Fruit fly (Drosophila melanogaster): ENCODE results near the gene Zyx.
A peak's percentile ranks its signal among the peaks of the same experiment; 100 is the strongest.

Zyx gene

DNA sequence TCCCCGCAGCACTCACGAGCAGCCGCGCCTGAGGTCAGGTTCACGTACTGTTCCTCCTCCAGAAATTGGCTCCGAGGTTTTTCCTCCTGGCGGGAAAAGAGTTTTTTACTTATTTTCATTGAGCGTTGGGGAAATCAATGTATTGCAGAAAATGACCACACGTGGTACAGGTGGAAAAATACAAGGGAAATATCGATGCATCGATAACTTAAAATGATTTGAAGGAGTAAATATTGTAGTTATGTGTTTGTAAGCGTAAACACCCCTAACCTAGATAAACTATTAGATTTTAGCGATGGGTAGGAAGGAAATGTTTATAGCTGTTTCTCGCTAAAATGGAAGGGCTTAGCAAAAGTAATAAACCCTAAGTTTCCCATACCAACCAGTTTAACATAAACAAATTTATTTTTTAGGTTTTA is 34.1 kb downstream of the Zyx start:
- TF ChIP-seq foxo (GFP tag; optimal IDR thresholded peaks at IDR 0.05) (peak in 1 of 2 experiments; percentile 17), h (GFP tag; optimal IDR thresholded peaks at IDR 0.05) (peak; percentile 4), GATAd (GFP tag; optimal IDR thresholded peaks at IDR 0.05) (no peak), rgr (GFP tag; optimal IDR thresholded peaks at IDR 0.05) (peak; percentile 21), N (GFP tag; optimal IDR thresholded peaks at IDR 0.05) (peak; percentile 70), ey (GFP tag; optimal IDR thresholded peaks at IDR 0.05) (no peak), psq (GFP tag; optimal IDR thresholded peaks at IDR 0.05) (no peak), HLH106 (tag; optimal IDR thresholded peaks at IDR 0.05) (peak; percentile 15), Rel (GFP tag; optimal IDR thresholded peaks at IDR 0.05) (no peak), Rel (tag; optimal IDR thresholded peaks at IDR 0.05) (no peak), Hnf4 (GFP tag; optimal IDR thresholded peaks at IDR 0.05) (peak; percentile 54), woc (GFP tag; optimal IDR thresholded peaks at IDR 0.05) (peak; percentile 31), Hr83 (GFP tag; optimal IDR thresholded peaks at IDR 0.05; ENCODE audit: poor library complexity, severe bottlenecking) (peak; percentile 23), dmrt93B (GFP tag; optimal IDR thresholded peaks at IDR 0.05) (no peak), Dif (GFP tag; optimal IDR thresholded peaks at IDR 0.05; ENCODE audit: partially characterized antibody) (no peak), tai (GFP tag; optimal IDR thresholded peaks at IDR 0.05) (peak; percentile 38), brk (GFP tag; optimal IDR thresholded peaks at IDR 0.05) (no peak), br (GFP tag; optimal IDR thresholded peaks at IDR 0.05) (peak; percentile 57), Jra (GFP tag; optimal IDR thresholded peaks at IDR 0.05) (peak; percentile 33)

DNA sequence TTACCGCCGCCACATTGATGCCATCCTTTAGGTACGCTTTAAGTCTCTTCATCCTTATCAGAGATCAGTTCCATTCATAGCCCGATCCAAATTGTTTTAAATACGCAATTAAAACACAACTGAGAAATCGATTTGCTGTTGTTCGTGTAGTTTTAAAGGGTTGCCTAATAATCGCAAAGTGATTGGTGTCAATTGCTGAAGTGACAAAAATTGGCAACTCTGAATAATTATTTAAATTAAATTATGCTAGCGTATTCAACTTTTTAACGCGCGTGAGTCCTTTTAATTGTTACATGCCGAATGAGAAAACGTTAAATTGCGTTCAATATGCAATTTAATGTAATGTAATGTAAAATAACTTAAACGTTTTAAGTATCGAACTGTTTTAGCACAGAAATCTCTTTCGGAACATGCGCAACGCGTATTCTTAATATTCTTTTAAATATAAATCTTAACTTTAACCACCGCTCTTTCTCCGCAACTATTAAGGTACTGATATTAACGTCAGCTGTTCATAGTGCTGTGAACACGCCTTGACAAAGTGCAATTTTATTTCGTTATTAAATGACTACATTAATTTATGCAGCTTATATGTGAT is 35.5 kb downstream of the Zyx start, which contains the start of gene Mpv17:
Gene Mpv17 (minus strand): TSS at position 164 of the 598 bp plus-strand sequence.
- peak; percentile 45 for TF ChIP-seq rgr (GFP tag; optimal IDR thresholded peaks at IDR 0.05)
- no peak for TF ChIP-seq dsf (GFP tag; optimal IDR thresholded peaks at IDR 0.05; ENCODE audit: borderline replicate concordance)
- no peak for TF ChIP-seq dmrt93B (GFP tag; optimal IDR thresholded peaks at IDR 0.05)
- no peak for TF ChIP-seq Sp1 (GFP tag; optimal IDR thresholded peaks at IDR 0.05)
- peak; percentile 6 for TF ChIP-seq woc (GFP tag; optimal IDR thresholded peaks at IDR 0.05)
- peak in 1 of 2 experiments; percentile 36 for TF ChIP-seq foxo (GFP tag; optimal IDR thresholded peaks at IDR 0.05)
- TF ChIP-seq fru (GFP tag; optimal IDR thresholded peaks at IDR 0.05), result peak; percentile 1
- TF ChIP-seq tai (GFP tag; optimal IDR thresholded peaks at IDR 0.05), result no peak
- TF ChIP-seq h (GFP tag; optimal IDR thresholded peaks at IDR 0.05), result peak; percentile 34
- no peak for TF ChIP-seq jim (GFP tag; optimal IDR thresholded peaks at IDR 0.05)
- TF ChIP-seq Rel (GFP tag; optimal IDR thresholded peaks at IDR 0.05), result no peak
- no peak for TF ChIP-seq Rel (tag; optimal IDR thresholded peaks at IDR 0.05)
- TF ChIP-seq pan (optimal IDR thresholded peaks at IDR 0.05), result no peak
- TF ChIP-seq br (GFP tag; optimal IDR thresholded peaks at IDR 0.05), result no peak
- TF ChIP-seq CG32264 (GFP tag; optimal IDR thresholded peaks at IDR 0.05), result no peak
- no peak for TF ChIP-seq Abd-B (GFP tag; optimal IDR thresholded peaks at IDR 0.05)
- no peak for TF ChIP-seq N (GFP tag; optimal IDR thresholded peaks at IDR 0.05)
- peak; percentile 23 for TF ChIP-seq ey (GFP tag; optimal IDR thresholded peaks at IDR 0.05)
- TF ChIP-seq sv (GFP tag; optimal IDR thresholded peaks at IDR 0.05), result no peak
- no peak for TF ChIP-seq usp (GFP tag; optimal IDR thresholded peaks at IDR 0.05)
- no peak for TF ChIP-seq Myc (optimal IDR thresholded peaks at IDR 0.05)
- no peak for TF ChIP-seq HLH106 (tag; optimal IDR thresholded peaks at IDR 0.05)
- TF ChIP-seq Mio (GFP tag; optimal IDR thresholded peaks at IDR 0.05), result no peak
- no peak for TF ChIP-seq CrebA (GFP tag; optimal IDR thresholded peaks at IDR 0.05; ENCODE audit: borderline replicate concordance)
- no peak for TF ChIP-seq Dif (GFP tag; optimal IDR thresholded peaks at IDR 0.05; ENCODE audit: partially characterized antibody)
- peak; percentile 15 for TF ChIP-seq sage (GFP tag; optimal IDR thresholded peaks at IDR 0.05)
- TF ChIP-seq Vsx2 (GFP tag; optimal IDR thresholded peaks at IDR 0.05; ENCODE audit: partially characterized antibody), result no peak
- TF ChIP-seq brk (GFP tag; optimal IDR thresholded peaks at IDR 0.05), result peak; percentile 10
- TF ChIP-seq GATAd (GFP tag; optimal IDR thresholded peaks at IDR 0.05), result no peak
- no peak for TF ChIP-seq CG9705 (GFP tag; optimal IDR thresholded peaks at IDR 0.05)
- TF ChIP-seq OdsH (GFP tag; optimal IDR thresholded peaks at IDR 0.05), result no peak
- no peak for TF ChIP-seq Hr83 (GFP tag; optimal IDR thresholded peaks at IDR 0.05; ENCODE audit: poor library complexity, severe bottlenecking)
- TF ChIP-seq lola (GFP tag; optimal IDR thresholded peaks at IDR 0.05), result no peak
- peak; percentile 70 for TF ChIP-seq Hnf4 (GFP tag; optimal IDR thresholded peaks at IDR 0.05)
- no peak for TF ChIP-seq dl (GFP tag; optimal IDR thresholded peaks at IDR 0.05; ENCODE audit: insufficient read depth in 1 of 2, partially characterized antibody in 2 of 2)
- no peak for TF ChIP-seq Dfd (GFP tag; optimal IDR thresholded peaks at IDR 0.05)
- TF ChIP-seq Jra (GFP tag; optimal IDR thresholded peaks at IDR 0.05), result no peak
- no peak for TF ChIP-seq psq (GFP tag; optimal IDR thresholded peaks at IDR 0.05)
- TF ChIP-seq Hr78 (GFP tag; optimal IDR thresholded peaks at IDR 0.05), result no peak
